Fruit fly (Drosophila melanogaster): ENCODE measurements around the gene CG3847.

DNA sequence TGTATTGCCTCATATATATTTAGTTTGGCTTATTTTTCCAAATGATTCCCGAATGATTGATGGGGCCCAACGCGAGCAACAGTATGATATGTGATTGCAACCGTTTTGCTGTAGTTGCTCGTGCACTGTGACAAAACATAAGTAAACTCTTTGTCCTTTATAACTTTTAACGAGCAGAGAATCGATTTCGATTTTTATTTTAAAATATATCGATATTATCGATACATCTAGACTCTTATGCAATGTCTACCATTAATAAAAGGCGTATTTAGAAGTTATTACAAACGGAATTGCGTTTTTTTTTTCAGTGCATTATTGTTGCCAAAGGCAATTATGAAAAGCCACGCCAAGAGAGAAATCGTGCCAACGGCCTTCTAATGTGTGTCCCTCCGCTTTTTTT lies 31.3 kb upstream of the CG3847 start:
- TF ChIP-seq CG5204 (GFP tag; optimal IDR thresholded peaks at IDR 0.05) = no peak
- TF ChIP-seq pad (GFP tag; optimal IDR thresholded peaks at IDR 0.05) = no peak
- TF ChIP-seq Clk (GFP tag; optimal IDR thresholded peaks at IDR 0.05) = no peak
- TF ChIP-seq kay (GFP tag; ENCODE audit: borderline replicate concordance) = no peak
- TF ChIP-seq bab1 (GFP tag; optimal IDR thresholded peaks at IDR 0.05) = no peak
- no peak for TF ChIP-seq toe (GFP tag; optimal IDR thresholded peaks at IDR 0.05)
- TF ChIP-seq CG14711 (tag; optimal IDR thresholded peaks at IDR 0.05) = no peak
- TF ChIP-seq CG12768 (GFP tag; optimal IDR thresholded peaks at IDR 0.05) = no peak
- TF ChIP-seq CG33017 (tag; optimal IDR thresholded peaks at IDR 0.05) = no peak
- TF ChIP-seq tj (GFP tag; optimal IDR thresholded peaks at IDR 0.05) = no peak
- no peak for TF ChIP-seq ovo (GFP tag; optimal IDR thresholded peaks at IDR 0.05)
- TF ChIP-seq Crg-1 (GFP tag; optimal IDR thresholded peaks at IDR 0.05) = no peak
